Worm (Caenorhabditis elegans) whole organism, L4 larva: ENCODE measurements around the gene nhr-172.

Source experiments
- nhr-11 ChIP-seq: fragments of 150-350 bp; optimal IDR thresholded peaks from 2 replicates; lab custom pipeline; 2014; ENCODE audit warnings: missing biosample characterization, missing genetic modification characterization
- nhr-28 ChIP-seq: fragments of 150-350 bp; optimal IDR thresholded peaks from 2 replicates; lab custom pipeline; 2014; ENCODE audit warnings: missing biosample characterization, missing genetic modification characterization

DNA sequence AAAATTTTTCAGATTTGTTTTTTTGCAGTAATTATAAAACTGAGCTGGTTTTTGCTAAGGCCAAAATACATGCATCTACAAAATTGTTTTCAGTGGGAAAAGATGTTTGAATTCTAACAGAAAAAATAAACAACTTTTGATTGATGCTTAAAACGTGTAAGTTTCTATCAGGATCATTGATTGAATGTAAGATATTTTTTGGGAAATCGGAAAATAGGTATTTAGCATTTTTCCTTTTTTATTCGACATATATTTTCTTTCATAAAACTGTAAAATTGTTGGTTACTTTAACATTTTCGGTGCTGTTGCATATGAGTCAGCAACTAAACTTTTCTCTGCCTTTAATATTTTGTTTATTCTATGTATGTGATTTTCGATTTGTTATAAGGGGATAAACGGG is 15.7 kb downstream of the nhr-172 start, which contains the start of gene C54F6.20:
- no peak for TF ChIP-seq nhr-28 (tag; lab: Kevin White, UChicago)
- TF ChIP-seq nhr-11 (tag; lab: Kevin White, UChicago) = no peak
